Worm (Caenorhabditis elegans) whole organism, early embryonic: Measurements from ENCODE around the gene M70.3.
A peak's percentile ranks its signal among the peaks of the same experiment; 100 is the strongest.

Experiments used
- B0310.2 ChIP-seq: sonication (generic microtip); optimal IDR thresholded peaks from 2 replicates; lab custom pipeline; 2016; ENCODE audit warnings: mild to moderate bottlenecking, missing genetic modification characterization, missing compliant biosample characterization
- F13C5.2 ChIP-seq: sonication (generic microtip); optimal IDR thresholded peaks from 2 replicates; lab custom pipeline; 2017; ENCODE audit warnings: mild to moderate bottlenecking, missing genetic modification characterization, inconsistent platforms, missing compliant biosample characterization
- aly-1 ChIP-seq: sonication (generic microtip); optimal IDR thresholded peaks from 2 replicates; lab custom pipeline; 2016; ENCODE audit warnings: missing genetic modification characterization, missing compliant biosample characterization
- ama-1 ChIP-seq: fragments of 150-350 bp; optimal IDR thresholded peaks from 2 replicates; lab custom pipeline; 2014
- ceh-13 ChIP-seq: fragments of 200-800 bp; sonication (Bioruptor generic); optimal IDR thresholded peaks from 2 replicates; lab custom pipeline; 2018; ENCODE audit warnings: mild to moderate bottlenecking, missing genetic modification characterization, missing compliant biosample characterization
- ceh-36 ChIP-seq: sonication (generic microtip); optimal IDR thresholded peaks from 2 replicates; lab custom pipeline; 2016; ENCODE audit warnings: missing genetic modification characterization, inconsistent platforms, missing compliant biosample characterization
- ets-7 ChIP-seq: sonication (generic microtip); optimal IDR thresholded peaks from 2 replicates; lab custom pipeline; 2016; ENCODE audit warnings: missing genotype, missing genetic modification characterization, missing compliant biosample characterization
- flt-1 ChIP-seq: fragments of 200-800 bp; sonication (Bioruptor generic); IDR thresholded peaks from 2 replicates; pipeline ENCODE4 v1.3.6; 2022; ENCODE audit warnings: missing genetic modification characterization, missing compliant biosample characterization
- hmbx-1 ChIP-seq: sonication (generic microtip); optimal IDR thresholded peaks from 2 replicates; lab custom pipeline; 2016; ENCODE audit warnings: mild to moderate bottlenecking, missing genetic modification characterization, missing compliant biosample characterization
- hmg-4 ChIP-seq: fragments of 200-800 bp; sonication (Bioruptor generic); optimal IDR thresholded peaks from 2 replicates; lab custom pipeline; 2018; ENCODE audit warnings: mild to moderate bottlenecking, missing genetic modification characterization, missing compliant biosample characterization
- hnd-1 ChIP-seq: sonication (generic microtip); optimal IDR thresholded peaks from 2 replicates; lab custom pipeline; 2016; ENCODE audit warnings: missing genetic modification characterization, missing compliant biosample characterization
- pes-1 ChIP-seq: fragments of 200-800 bp; sonication (Bioruptor generic); IDR thresholded peaks from 2 replicates; pipeline ENCODE4 v1.3.6; 2022; ENCODE audit warnings: missing genetic modification reagents, missing genetic modification characterization, missing compliant biosample characterization
- scrt-1 ChIP-seq: fragments of 200-800 bp; sonication (Bioruptor generic); IDR thresholded peaks from 2 replicates; pipeline ENCODE4 v1.3.6; 2022; ENCODE audit warnings: missing genetic modification characterization, missing compliant biosample characterization
- sea-1 ChIP-seq: fragments of 200-800 bp; sonication (Bioruptor generic); conservative IDR thresholded peaks from 2 replicates; pipeline ENCODE4 v1.3.6; 2022; ENCODE audit warnings: missing genetic modification characterization, missing compliant biosample characterization
- tbx-11 ChIP-seq: fragments of 200-800 bp; sonication (Bioruptor generic); IDR thresholded peaks from 2 replicates; pipeline ENCODE4 v1.3.6; 2022; ENCODE audit warnings: missing genetic modification characterization, missing compliant biosample characterization
- tbx-37 ChIP-seq: fragments of 200-800 bp; sonication (Bioruptor generic); conservative IDR thresholded peaks from 2 replicates; pipeline ENCODE4 v1.3.6; 2022; ENCODE audit warnings: missing genetic modification reagents, missing genetic modification characterization, missing compliant biosample characterization
- tra-4 ChIP-seq: sonication (generic microtip); optimal IDR thresholded peaks from 2 replicates; lab custom pipeline; 2017; ENCODE audit warnings: missing genetic modification characterization, missing compliant biosample characterization

Gene M70.3

DNA sequence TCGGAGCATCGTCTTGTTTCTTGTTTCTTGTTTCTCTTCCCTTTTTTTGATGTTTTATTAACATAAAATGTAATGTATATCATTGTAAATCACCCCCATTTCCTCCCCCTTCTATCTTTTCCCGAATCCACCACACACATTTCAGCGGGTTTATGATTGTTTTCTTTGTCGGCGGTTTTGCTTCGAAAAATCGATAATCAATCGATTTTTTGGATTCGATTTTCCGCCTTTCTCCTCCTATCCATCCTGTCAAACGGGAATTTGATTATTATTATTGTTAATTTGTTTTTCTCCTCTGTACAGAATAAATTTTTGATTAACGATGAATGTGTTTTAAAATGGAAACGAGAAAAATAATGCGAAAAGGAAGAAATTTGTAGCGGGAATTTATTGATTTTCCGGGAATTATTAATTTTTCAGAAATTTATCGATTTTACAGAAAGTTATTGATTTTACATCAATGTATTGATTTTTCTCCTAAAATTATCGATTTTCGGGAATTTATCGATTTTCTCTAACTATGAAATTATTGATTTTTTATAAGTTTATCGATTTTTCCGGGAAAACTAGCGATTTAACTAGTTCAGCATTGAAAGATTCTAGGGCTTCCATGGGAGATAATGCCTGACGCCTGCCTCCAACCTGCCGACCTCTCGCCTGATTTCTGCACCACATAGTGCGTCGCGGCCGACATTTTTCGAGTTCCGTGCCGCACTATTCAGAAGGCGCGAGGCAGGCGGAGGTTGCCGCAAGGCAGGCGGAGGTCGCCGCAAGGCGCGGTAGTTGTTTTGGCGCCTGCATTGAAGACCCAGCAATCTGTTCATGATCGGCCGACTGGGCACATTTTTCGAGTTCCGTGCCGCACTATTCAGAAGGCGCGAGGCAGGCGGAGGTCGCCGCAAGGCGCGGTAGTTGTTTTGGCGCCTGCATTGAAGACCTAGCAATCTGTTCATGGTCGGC lies 5.3 kb downstream of the M70.3 start:
- no peak for TF ChIP-seq hmbx-1
- TF ChIP-seq hnd-1 (tag; lab: Kevin White, UChicago): no peak
- TF ChIP-seq ama-1: no peak
- no peak for TF ChIP-seq tra-4 (tag; lab: Kevin White, UChicago)
- no peak for TF ChIP-seq tbx-11 (GFP tag; lab: Robert Waterston, UW)
- no peak for TF ChIP-seq F13C5.2 (tag; lab: Kevin White, UChicago)
- TF ChIP-seq flt-1 (GFP tag; lab: Robert Waterston, UW): no peak
- TF ChIP-seq hmg-4: no peak
- no peak for TF ChIP-seq ets-7 (tag; lab: Kevin White, UChicago)
- no peak for TF ChIP-seq aly-1
- no peak for TF ChIP-seq tbx-37 (GFP tag; lab: Robert Waterston, UW)
- no peak for TF ChIP-seq sea-1 (GFP tag; lab: Robert Waterston, UW)

- TF ChIP-seq ets-7 (tag; lab: Kevin White, UChicago) (no peak), ama-1 (no peak), B0310.2 (no peak), ceh-13 (GFP tag; lab: Kevin White, UChicago) (no peak), aly-1 (no peak), F13C5.2 (tag; lab: Kevin White, UChicago) (no peak), flt-1 (GFP tag; lab: Robert Waterston, UW) (no peak), tbx-37 (GFP tag; lab: Robert Waterston, UW) (no peak), scrt-1 (no peak)
Observed at ce11 chrIV:2235983-2236382, 6.3 kb downstream of the M70.3 start.

DNA sequence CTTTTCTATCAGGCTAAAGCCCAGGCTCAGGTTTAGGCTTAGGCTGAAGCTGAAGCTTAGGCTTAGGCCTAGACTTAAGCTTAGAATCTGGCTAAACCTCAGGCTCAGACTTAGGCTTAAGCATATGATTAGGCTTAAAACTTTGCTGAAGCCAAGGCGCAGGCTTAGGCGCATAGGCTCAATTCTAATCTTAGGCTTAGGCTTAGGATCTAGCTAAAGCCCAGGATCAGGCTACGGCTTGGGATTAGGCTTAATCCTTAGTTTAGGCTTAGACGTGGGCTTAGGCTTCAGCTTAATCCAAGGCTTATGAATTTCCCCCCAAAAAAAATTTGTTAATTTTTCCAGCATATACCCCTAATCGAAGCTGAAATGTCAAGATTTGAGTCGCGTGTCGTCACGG lies 13.6 kb downstream of the M70.3 start:
- TF ChIP-seq ceh-36 (tag; lab: Kevin White, UChicago): peak; percentile 88
- no peak for TF ChIP-seq scrt-1

ce11 chrIV:2223685-2224084 lies 18.6 kb downstream of the M70.3 start:
- TF ChIP-seq ceh-13 (GFP tag; lab: Kevin White, UChicago): no peak
- no peak for TF ChIP-seq F13C5.2 (tag; lab: Kevin White, UChicago)
- no peak for TF ChIP-seq ceh-36 (tag; lab: Kevin White, UChicago)
- TF ChIP-seq sea-1 (GFP tag; lab: Robert Waterston, UW): no peak
- TF ChIP-seq ama-1: no peak
- no peak for TF ChIP-seq flt-1 (GFP tag; lab: Robert Waterston, UW)
- no peak for TF ChIP-seq B0310.2
- no peak for TF ChIP-seq hmg-4
- no peak for TF ChIP-seq hnd-1 (tag; lab: Kevin White, UChicago)
- TF ChIP-seq tra-4 (tag; lab: Kevin White, UChicago): no peak
- TF ChIP-seq ets-7 (tag; lab: Kevin White, UChicago): no peak
- no peak for TF ChIP-seq pes-1
- TF ChIP-seq hmbx-1: no peak
- no peak for TF ChIP-seq aly-1
- no peak for TF ChIP-seq tbx-37 (GFP tag; lab: Robert Waterston, UW)
- no peak for TF ChIP-seq scrt-1
- TF ChIP-seq tbx-11 (GFP tag; lab: Robert Waterston, UW): no peak

- TF ChIP-seq ama-1 (no peak), scrt-1 (no peak), hmbx-1 (no peak), flt-1 (GFP tag; lab: Robert Waterston, UW) (no peak), F13C5.2 (tag; lab: Kevin White, UChicago) (no peak), sea-1 (GFP tag; lab: Robert Waterston, UW) (no peak), pes-1 (no peak), tra-4 (tag; lab: Kevin White, UChicago) (no peak), ceh-13 (GFP tag; lab: Kevin White, UChicago) (no peak), B0310.2 (no peak), aly-1 (no peak), tbx-11 (GFP tag; lab: Robert Waterston, UW) (no peak), tbx-37 (GFP tag; lab: Robert Waterston, UW) (no peak), ets-7 (tag; lab: Kevin White, UChicago) (no peak)
Observed at ce11 chrIV:2223144-2223543, 19.1 kb downstream of the M70.3 start.

- no peak for TF ChIP-seq F13C5.2 (tag; lab: Kevin White, UChicago)
- no peak for TF ChIP-seq flt-1 (GFP tag; lab: Robert Waterston, UW)
- no peak for TF ChIP-seq tbx-11 (GFP tag; lab: Robert Waterston, UW)
- no peak for TF ChIP-seq tra-4 (tag; lab: Kevin White, UChicago)
- TF ChIP-seq scrt-1: no peak
- TF ChIP-seq hnd-1 (tag; lab: Kevin White, UChicago): no peak
- no peak for TF ChIP-seq tbx-37 (GFP tag; lab: Robert Waterston, UW)
- no peak for TF ChIP-seq sea-1 (GFP tag; lab: Robert Waterston, UW)
- TF ChIP-seq B0310.2: no peak
- TF ChIP-seq ceh-13 (GFP tag; lab: Kevin White, UChicago): no peak
- TF ChIP-seq hmbx-1: no peak
- no peak for TF ChIP-seq ceh-36 (tag; lab: Kevin White, UChicago)
- TF ChIP-seq aly-1: no peak
- no peak for TF ChIP-seq ets-7 (tag; lab: Kevin White, UChicago)
- TF ChIP-seq pes-1: no peak
- TF ChIP-seq hmg-4: no peak
- no peak for TF ChIP-seq ama-1
Observed at ce11 chrIV:2222528-2222927, 19.7 kb downstream of the M70.3 start, which contains the start of gene fnip-2. Gene fnip-2, plus strand, starts transcription at chrIV:2222828.

ce11 chrIV:2221350-2221749 lies 20.9 kb downstream of the M70.3 start:
- TF ChIP-seq hnd-1 (tag; lab: Kevin White, UChicago) (no peak), ama-1 (no peak)
